Worm (Caenorhabditis elegans): Measurements from ENCODE around the gene C05C8.7.

ce11 chrV:7199077-7199476 lies 47.8 kb downstream of the C05C8.7 start:
- no peak for TF ChIP-seq hmbx-1 (tag; optimal IDR thresholded peaks at IDR 0.05)
- no peak for TF ChIP-seq aly-1 (tag; optimal IDR thresholded peaks at IDR 0.05)
- no peak for TF ChIP-seq ama-1 (optimal IDR thresholded peaks at IDR 0.05)
- no peak for TF ChIP-seq pes-1 (GFP tag; IDR thresholded peaks at IDR 0.05)
- no peak for TF ChIP-seq tbx-11 (GFP tag; IDR thresholded peaks at IDR 0.05)
- no peak for TF ChIP-seq scrt-1 (GFP tag; IDR thresholded peaks at IDR 0.05)
- no peak for TF ChIP-seq flt-1 (GFP tag; IDR thresholded peaks at IDR 0.05)
- no peak for TF ChIP-seq sea-1 (GFP tag; conservative IDR thresholded peaks at IDR 0.05)
- TF ChIP-seq F13C5.2 (tag; optimal IDR thresholded peaks at IDR 0.05) = no peak
- no peak for TF ChIP-seq tra-4 (tag; optimal IDR thresholded peaks at IDR 0.05)
- no peak for TF ChIP-seq tbx-37 (GFP tag; conservative IDR thresholded peaks at IDR 0.05)
- no peak for TF ChIP-seq hmg-4 (GFP tag; optimal IDR thresholded peaks at IDR 0.05)
- no peak for TF ChIP-seq B0310.2 (tag; optimal IDR thresholded peaks at IDR 0.05)
